Worm (Caenorhabditis elegans) whole organism, midembryonic: ENCODE measurements around the gene M03C11.1.

ENCODE experiments used
- T22C8.4 ChIP-seq: fragments of 200-800 bp; sonication (Bioruptor generic); IDR thresholded peaks from 2 replicates; pipeline ENCODE4 v1.3.6; 2022; ENCODE audit warnings: missing genetic modification characterization, missing compliant biosample characterization
- cog-1 ChIP-seq: sonication (generic microtip); optimal IDR thresholded peaks from 2 replicates; lab custom pipeline; 2016; ENCODE audit warnings: missing genetic modification characterization, missing compliant biosample characterization
- flt-1 ChIP-seq: fragments of 200-800 bp; sonication (Bioruptor generic); IDR thresholded peaks from 2 replicates; pipeline ENCODE4 v1.3.6; 2022; ENCODE audit warnings: missing genetic modification characterization, missing compliant biosample characterization
- klf-2 ChIP-seq: fragments of 200-800 bp; sonication (Bioruptor generic); conservative IDR thresholded peaks from 2 replicates; pipeline ENCODE4 v1.3.6; 2022; ENCODE audit warnings: missing genetic modification reagents, missing genetic modification characterization, missing compliant biosample characterization
- med-1 ChIP-seq: sonication (generic microtip); optimal IDR thresholded peaks from 2 replicates; lab custom pipeline; 2017; ENCODE audit warnings: missing genetic modification characterization, mild to moderate bottlenecking, missing compliant biosample characterization, antibody characterized with exemption, missing genetic modification reagents; ENCODE audit not compliant: insufficient read depth
- ref-1 ChIP-seq: fragments of 200-800 bp; sonication (Bioruptor generic); conservative IDR thresholded peaks from 2 replicates; pipeline ENCODE4 v1.3.6; 2022; ENCODE audit warnings: missing genetic modification reagents, missing genetic modification characterization, missing compliant biosample characterization
- tab-1 ChIP-seq: fragments of 200-800 bp; sonication (Bioruptor generic); IDR thresholded peaks from 2 replicates; pipeline ENCODE4 v1.3.6; 2022; ENCODE audit warnings: missing genetic modification characterization, missing compliant biosample characterization
- ztf-23 ChIP-seq: fragments of 200-800 bp; sonication (Bioruptor generic); IDR thresholded peaks from 2 replicates; pipeline ENCODE4 v1.3.6; 2022; ENCODE audit warnings: missing genetic modification reagents, missing genetic modification characterization, missing compliant biosample characterization
- ztf-29 ChIP-seq: fragments of 200-800 bp; sonication (Bioruptor generic); IDR thresholded peaks from 2 replicates; pipeline ENCODE4 v1.3.6; 2022; ENCODE audit warnings: missing genetic modification reagents, missing genetic modification characterization, missing compliant biosample characterization

Gene M03C11.1

ce11 chrIII:10362920-10363319 lies 33.0 kb downstream of the M03C11.1 start:
- TF ChIP-seq ref-1 (GFP tag; lab: Robert Waterston, UW) (no peak), tab-1 (no peak), med-1 (GFP tag; lab: Kevin White, UChicago) (no peak), ztf-23 (no peak), T22C8.4 (no peak), ztf-29 (no peak), klf-2 (GFP tag; lab: Robert Waterston, UW) (no peak), flt-1 (GFP tag; lab: Robert Waterston, UW) (no peak), cog-1 (tag; lab: Kevin White, UChicago) (no peak)

DNA sequence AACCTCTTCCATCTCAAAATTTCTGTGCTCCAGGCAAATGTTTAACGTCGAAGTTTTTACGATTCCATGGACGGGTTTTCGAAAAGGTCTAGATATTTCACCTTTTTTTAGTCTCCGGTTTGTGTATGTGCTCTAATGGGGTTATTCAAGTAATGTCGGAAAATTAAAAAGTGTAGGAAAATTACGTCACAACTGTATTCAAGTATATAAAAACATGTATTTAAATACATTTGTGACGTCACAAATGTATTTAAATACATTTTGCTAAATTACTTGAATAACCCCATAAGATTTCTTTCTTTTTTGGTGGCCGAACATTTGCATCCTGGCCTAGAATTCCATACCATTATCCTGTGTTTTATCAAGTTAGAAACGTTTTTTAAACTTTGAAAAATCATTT lies 34.4 kb downstream of the M03C11.1 start:
- no peak for TF ChIP-seq ztf-23
- no peak for TF ChIP-seq flt-1 (GFP tag; lab: Robert Waterston, UW)
- TF ChIP-seq ztf-29, result no peak
- TF ChIP-seq klf-2 (GFP tag; lab: Robert Waterston, UW), result no peak
- no peak for TF ChIP-seq T22C8.4
- TF ChIP-seq ref-1 (GFP tag; lab: Robert Waterston, UW), result no peak
- no peak for TF ChIP-seq cog-1 (tag; lab: Kevin White, UChicago)
- TF ChIP-seq tab-1, result no peak
- TF ChIP-seq med-1 (GFP tag; lab: Kevin White, UChicago), result no peak

DNA sequence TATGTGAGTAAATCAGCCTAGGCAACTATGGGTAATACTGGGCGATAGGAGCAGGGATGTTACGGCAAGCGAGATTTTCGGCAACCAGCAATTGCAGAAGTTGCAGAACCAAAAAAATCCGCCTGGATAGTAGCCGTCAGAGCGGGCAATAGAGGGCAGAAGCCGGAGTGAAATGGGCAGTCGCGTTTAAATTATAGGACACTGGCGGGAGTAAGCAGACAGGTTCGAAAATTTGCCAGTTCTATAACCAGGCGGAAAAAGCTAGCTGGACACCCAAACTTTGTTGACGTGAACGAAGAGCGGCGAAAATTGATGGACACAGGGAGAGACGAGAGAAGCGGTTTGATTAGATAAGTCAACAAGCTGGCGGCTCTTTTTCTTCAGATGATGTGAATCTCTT lies 36.0 kb downstream of the M03C11.1 start:
- TF ChIP-seq flt-1 (GFP tag; lab: Robert Waterston, UW) (no peak), med-1 (GFP tag; lab: Kevin White, UChicago) (no peak), klf-2 (GFP tag; lab: Robert Waterston, UW) (no peak), ztf-29 (no peak), cog-1 (tag; lab: Kevin White, UChicago) (no peak), ztf-23 (no peak), T22C8.4 (no peak), tab-1 (no peak), ref-1 (GFP tag; lab: Robert Waterston, UW) (no peak)

ce11 chrIII:10358751-10359150 lies 37.1 kb downstream of the M03C11.1 start:
- no peak for TF ChIP-seq ref-1 (GFP tag; lab: Robert Waterston, UW)
- TF ChIP-seq ztf-29, result no peak
- TF ChIP-seq flt-1 (GFP tag; lab: Robert Waterston, UW), result no peak
- no peak for TF ChIP-seq cog-1 (tag; lab: Kevin White, UChicago)

DNA sequence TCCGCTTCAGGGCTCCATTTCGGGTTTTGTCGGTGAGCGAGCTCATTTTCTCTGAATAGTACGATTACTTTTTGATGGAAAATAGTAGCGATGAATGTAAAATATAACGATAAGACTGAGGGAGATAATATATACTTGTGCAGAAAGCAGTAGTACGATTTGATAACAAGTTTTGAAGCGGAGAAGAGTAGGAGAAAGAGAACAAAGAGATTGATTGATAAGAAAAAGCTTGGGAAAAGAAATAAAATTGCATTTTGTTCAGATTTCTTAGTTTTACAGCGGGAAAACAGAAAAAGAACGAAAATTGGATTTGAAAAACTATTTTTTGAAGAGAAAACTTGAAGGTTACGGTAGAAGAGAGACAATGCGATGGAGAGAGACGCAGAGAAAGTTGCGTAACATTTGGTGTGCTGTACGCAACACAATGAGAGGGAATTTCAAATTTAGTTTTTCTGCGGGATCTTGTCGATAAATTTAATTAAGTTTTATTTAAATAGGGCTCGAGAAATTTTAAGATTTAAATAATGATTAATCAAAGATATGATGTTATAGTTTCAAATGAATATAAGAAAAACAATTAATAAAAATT lies 38.2 kb downstream of the M03C11.1 start, which contains the start of gene umps-1:
umps-1 (minus strand) TSS at position 51 of the 589 bp plus-strand sequence.
- no peak for TF ChIP-seq tab-1
- no peak for TF ChIP-seq med-1 (GFP tag; lab: Kevin White, UChicago)
- TF ChIP-seq klf-2 (GFP tag; lab: Robert Waterston, UW), result no peak
- TF ChIP-seq cog-1 (tag; lab: Kevin White, UChicago), result no peak
- TF ChIP-seq ref-1 (GFP tag; lab: Robert Waterston, UW), result no peak
- no peak for TF ChIP-seq flt-1 (GFP tag; lab: Robert Waterston, UW)
- TF ChIP-seq ztf-23, result no peak
- no peak for TF ChIP-seq T22C8.4
- no peak for TF ChIP-seq ztf-29

ce11 chrIII:10355382-10355781 lies 40.5 kb downstream of the M03C11.1 start, which contains the start of gene spp-1:
Gene spp-1, minus strand, starts transcription at chrIII:10355668.
- TF ChIP-seq T22C8.4, result no peak
- TF ChIP-seq ztf-29, result no peak
- no peak for TF ChIP-seq tab-1
- TF ChIP-seq cog-1 (tag; lab: Kevin White, UChicago), result no peak
- TF ChIP-seq flt-1 (GFP tag; lab: Robert Waterston, UW), result no peak
- TF ChIP-seq med-1 (GFP tag; lab: Kevin White, UChicago), result no peak
- no peak for TF ChIP-seq klf-2 (GFP tag; lab: Robert Waterston, UW)
- no peak for TF ChIP-seq ref-1 (GFP tag; lab: Robert Waterston, UW)
- no peak for TF ChIP-seq ztf-23

DNA sequence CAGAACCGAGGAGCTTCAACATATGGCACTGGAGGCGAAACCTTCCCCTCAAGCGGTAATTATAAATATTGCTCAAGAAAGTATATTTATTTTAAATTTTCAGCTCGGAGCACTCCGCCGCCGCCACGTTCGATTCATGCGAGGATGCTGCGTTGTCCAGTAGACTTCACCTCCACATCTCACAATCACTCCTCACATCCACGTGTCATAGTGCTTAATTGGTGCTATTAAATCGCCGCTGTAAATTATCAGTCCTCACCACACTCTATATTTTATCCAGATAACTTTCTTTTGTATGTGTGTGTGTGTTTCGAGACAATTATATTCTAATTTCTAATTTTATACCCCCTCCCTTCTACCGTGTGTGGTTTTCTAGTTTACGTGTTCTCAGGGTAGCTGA lies 41.3 kb downstream of the M03C11.1 start:
- TF ChIP-seq ztf-23 (no peak), med-1 (GFP tag; lab: Kevin White, UChicago) (no peak), ztf-29 (no peak), flt-1 (GFP tag; lab: Robert Waterston, UW) (no peak), tab-1 (no peak), ref-1 (GFP tag; lab: Robert Waterston, UW) (no peak), klf-2 (GFP tag; lab: Robert Waterston, UW) (no peak), T22C8.4 (no peak), cog-1 (tag; lab: Kevin White, UChicago) (no peak)

DNA sequence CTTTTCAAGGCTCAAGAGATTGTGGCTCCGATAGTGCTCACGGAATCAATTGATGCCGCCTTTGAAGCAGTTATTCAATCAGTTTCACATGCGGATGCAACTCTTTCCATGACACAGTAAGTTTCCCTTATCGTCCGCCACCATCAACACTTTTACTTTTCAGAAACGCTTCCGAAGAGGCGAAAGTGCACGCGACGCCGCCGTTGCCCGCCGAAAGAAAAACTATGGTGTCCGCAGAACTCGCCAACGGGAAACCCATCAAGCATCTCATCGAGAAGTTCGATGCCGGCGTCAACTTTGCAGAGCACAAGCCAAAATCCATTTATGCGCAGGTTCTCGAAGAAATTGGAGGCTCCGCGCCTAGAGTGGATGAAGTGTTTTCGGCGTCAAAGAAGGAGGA lies 42.5 kb downstream of the M03C11.1 start:
- no peak for TF ChIP-seq ref-1 (GFP tag; lab: Robert Waterston, UW)
- no peak for TF ChIP-seq ztf-23
- no peak for TF ChIP-seq T22C8.4
- TF ChIP-seq cog-1 (tag; lab: Kevin White, UChicago), result no peak
- no peak for TF ChIP-seq med-1 (GFP tag; lab: Kevin White, UChicago)
- no peak for TF ChIP-seq flt-1 (GFP tag; lab: Robert Waterston, UW)
- TF ChIP-seq ztf-29, result no peak
- no peak for TF ChIP-seq tab-1
- no peak for TF ChIP-seq klf-2 (GFP tag; lab: Robert Waterston, UW)

ce11 chrIII:10351595-10352207 lies 44.2 kb downstream of the M03C11.1 start, which contains the start of gene T07C4.3:
Gene T07C4.3, plus strand, starts transcription at chrIII:10352157.
- TF ChIP-seq med-1 (GFP tag; lab: Kevin White, UChicago), result no peak
- TF ChIP-seq ref-1 (GFP tag; lab: Robert Waterston, UW), result no peak
- no peak for TF ChIP-seq T22C8.4
- no peak for TF ChIP-seq cog-1 (tag; lab: Kevin White, UChicago)
- TF ChIP-seq flt-1 (GFP tag; lab: Robert Waterston, UW), result no peak
- TF ChIP-seq ztf-23, result no peak
- no peak for TF ChIP-seq tab-1
- TF ChIP-seq klf-2 (GFP tag; lab: Robert Waterston, UW), result no peak
- no peak for TF ChIP-seq ztf-29
